Fruit fly (Drosophila melanogaster): ENCODE data around the gene CG45154.

The CG45154 gene

DNA sequence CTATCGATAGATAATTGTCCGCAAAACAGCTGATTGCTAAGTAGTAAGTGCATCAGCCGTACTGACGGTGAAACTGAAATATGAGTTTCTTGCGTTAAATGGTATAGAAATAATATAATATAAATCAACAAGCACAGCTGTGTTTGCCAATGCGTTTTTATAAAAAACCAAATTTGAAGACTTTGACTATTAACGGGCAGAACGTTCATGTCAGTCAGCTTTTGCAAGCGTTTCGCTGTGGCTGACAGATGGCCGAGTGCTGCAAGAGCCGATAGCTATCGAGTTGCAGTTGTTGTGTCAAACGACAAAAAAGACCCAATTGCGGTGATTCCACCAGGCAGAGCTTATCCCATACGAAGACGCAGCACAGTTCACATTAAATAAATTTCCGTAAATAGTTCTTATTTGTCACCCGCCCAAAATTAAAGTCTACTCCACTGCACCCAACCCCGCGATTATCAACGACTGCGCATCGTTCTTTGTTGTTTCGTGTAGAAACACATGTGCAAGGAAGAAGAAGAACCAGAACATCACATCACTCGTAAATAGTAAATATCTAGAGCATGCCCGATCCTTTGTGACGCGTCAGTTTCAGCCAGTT is 29.9 kb downstream of the CG45154 start, which contains the start of the genes unc and CG15445 (continued):
- TF ChIP-seq CG14667 (GFP tag; IDR thresholded peaks at IDR 0.05), result no peak
- TF ChIP-seq ara (GFP tag; IDR thresholded peaks at IDR 0.05), result no peak

DNA sequence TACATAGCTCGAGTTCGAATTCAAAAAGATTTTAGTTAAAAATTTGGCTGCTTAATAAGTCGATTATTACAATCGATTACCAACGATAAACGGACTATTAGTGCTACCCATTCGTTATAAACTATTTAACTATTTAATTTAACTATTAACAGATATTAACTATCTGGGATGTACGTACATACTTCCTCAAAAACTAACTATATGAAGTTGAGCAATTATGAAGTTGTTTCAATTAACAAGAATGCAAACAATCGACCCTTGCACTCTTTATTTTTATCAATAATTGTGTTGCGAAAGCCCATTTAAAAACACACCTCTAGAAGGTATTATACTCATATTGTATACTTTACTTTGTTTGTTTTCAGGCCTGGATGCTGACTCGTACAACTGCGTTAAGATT is 40.6 kb downstream of the CG45154 start, which contains the start of gene CG1503:
TSS of gene CG1503 (minus strand) at position 101 of the 400 bp plus-strand sequence.
- TF ChIP-seq Atf-2 (GFP tag; optimal IDR thresholded peaks at IDR 0.05), result no peak
- no peak for TF ChIP-seq ttk (GFP tag; IDR thresholded peaks at IDR 0.05)
- no peak for TF ChIP-seq h (optimal IDR thresholded peaks at IDR 0.05)
- TF ChIP-seq CG18476 (GFP tag; optimal IDR thresholded peaks at IDR 0.05), result no peak
- no peak for TF ChIP-seq sima (GFP tag; optimal IDR thresholded peaks at IDR 0.05)
- TF ChIP-seq eyg (GFP tag; optimal IDR thresholded peaks at IDR 0.05), result no peak
- no peak for TF ChIP-seq tin (GFP tag; optimal IDR thresholded peaks at IDR 0.05)

DNA sequence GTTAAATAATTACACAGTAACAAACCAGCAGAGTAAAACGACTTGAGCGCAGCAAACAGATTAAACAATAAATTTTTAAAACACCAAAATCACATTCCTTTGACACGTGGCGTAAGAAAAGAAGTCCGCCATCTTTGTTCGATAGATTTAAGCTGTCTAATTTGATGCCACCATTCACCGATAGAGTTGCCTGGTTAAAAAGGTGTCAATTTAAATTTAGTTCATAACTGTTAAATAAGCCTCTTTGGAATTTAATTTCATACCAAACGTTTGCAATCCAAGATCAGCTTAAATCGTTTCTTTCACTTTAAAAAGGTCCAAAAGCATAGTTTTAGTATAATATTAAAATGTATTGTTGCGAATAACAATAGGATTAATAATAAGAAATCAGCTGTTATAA is 44.7 kb downstream of the CG45154 start, which contains the start of gene CG15446:
TSS of gene CG15446 (minus strand) at position 101 of the 400 bp plus-strand sequence.
- TF ChIP-seq CG7745 (tag; optimal IDR thresholded peaks at IDR 0.05), result no peak
- no peak for TF ChIP-seq CG15269 (tag; optimal IDR thresholded peaks at IDR 0.05)
- peak; percentile 26 for TF ChIP-seq sens (GFP tag)
- TF ChIP-seq CrebB (tag; optimal IDR thresholded peaks at IDR 0.05), result no peak

Data from whole organism, embryonic.